4 worm cellular contexts compared by ENCODE assay signal in the genomic region with DNA sequence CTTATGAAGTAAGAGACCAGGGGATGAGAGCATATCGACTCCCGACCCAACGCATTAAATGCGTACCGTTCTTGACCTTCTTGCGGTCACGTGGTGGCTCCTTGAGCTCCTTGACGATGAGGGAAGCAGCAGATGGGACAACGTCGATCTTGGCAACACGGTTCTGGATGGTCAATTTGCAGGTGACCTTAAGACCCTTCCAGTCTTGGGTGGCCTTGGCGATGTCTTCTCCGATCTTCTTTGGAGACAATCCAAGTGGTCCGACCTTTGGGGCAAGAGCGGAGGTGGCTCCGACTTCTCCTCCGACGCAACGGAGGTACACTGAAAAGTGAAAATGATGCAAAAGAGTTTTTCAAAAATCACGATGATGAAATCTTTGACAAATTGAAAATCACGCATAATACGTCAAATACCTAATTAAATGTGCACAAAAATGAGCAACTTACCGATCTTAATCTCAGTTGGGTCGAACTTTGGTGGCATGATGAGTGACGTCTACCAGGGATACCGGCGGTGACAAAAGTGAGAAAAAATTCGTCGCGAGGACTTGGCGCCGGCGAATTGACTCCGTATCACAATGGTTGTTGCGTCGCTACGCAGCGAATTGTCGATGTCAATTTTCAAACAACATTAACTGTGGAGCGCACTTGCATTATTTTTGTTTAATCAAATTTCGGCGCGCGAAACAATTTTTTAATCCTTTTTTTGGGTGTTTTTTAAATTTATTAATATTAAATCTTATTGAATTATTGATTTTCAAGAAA.
TF ChIP-seq lines count a peak whose summit lies in the region.

Gene rpl-12, minus strand, starts transcription at position 574 of the 764 bp plus-strand sequence.

TF ChIP-seq in whole organism, L2 larva, 48 proteins besides CTCF, POLR2A, EP300 and RAD21 (continued from another document):
- TF ChIP-seq mab-5 (tag; optimal IDR thresholded peaks at IDR 0.05; lab: Kevin White, UChicago) (peak; percentile 97), ztf-4 (tag; optimal IDR thresholded peaks at IDR 0.05; lab: Kevin White, UChicago) (peak; percentile 99), snpc-4 (tag; optimal IDR thresholded peaks at IDR 0.05; lab: Kevin White, UChicago) (peak; percentile 91), blmp-1 (tag; optimal IDR thresholded peaks at IDR 0.05; lab: Kevin White, UChicago; ENCODE audit: insufficient read depth) (peak; percentile 95), nhr-11 (tag; optimal IDR thresholded peaks at IDR 0.05; lab: Kevin White, UChicago) (no peak), peb-1 (tag; optimal IDR thresholded peaks at IDR 0.05; lab: Kevin White, UChicago) (no peak), lsy-2 (tag; optimal IDR thresholded peaks at IDR 0.05; lab: Kevin White, UChicago) (peak; percentile 95 to 98), unc-62 (GFP tag; optimal IDR thresholded peaks at IDR 0.05; lab: Kevin White, UChicago) (peak; percentile 78), fos-1 (tag; optimal IDR thresholded peaks at IDR 0.05; lab: Kevin White, UChicago) (peak; percentile 97), sem-4 (tag; optimal IDR thresholded peaks at IDR 0.05; lab: Kevin White, UChicago) (peak; percentile 98), egl-27 (tag; optimal IDR thresholded peaks at IDR 0.05; lab: Kevin White, UChicago) (peak; percentile 98), sma-3 (GFP tag; optimal IDR thresholded peaks at IDR 0.05; lab: Kevin White, UChicago) (peak; percentile 99), alr-1 (tag; optimal IDR thresholded peaks at IDR 0.05; lab: Kevin White, UChicago) (peak; percentile 2), mbf-1 (tag; optimal IDR thresholded peaks at IDR 0.05; lab: Kevin White, UChicago) (peak; percentile 46), unc-39 (tag; optimal IDR thresholded peaks at IDR 0.05; lab: Kevin White, UChicago) (peak; percentile 65), nhr-77 (tag; optimal IDR thresholded peaks at IDR 0.05; lab: Kevin White, UChicago) (peak; percentile 85), Y55F3AM.14 (GFP tag; optimal IDR thresholded peaks at IDR 0.05; lab: Kevin White, UChicago) (peak; percentile 97), nhr-21 (tag; optimal IDR thresholded peaks at IDR 0.05; lab: Kevin White, UChicago) (peak; percentile 99), nhr-129 (tag; optimal IDR thresholded peaks at IDR 0.05; lab: Kevin White, UChicago) (peak; percentile 100), nhr-12 (tag; optimal IDR thresholded peaks at IDR 0.05; lab: Kevin White, UChicago) (peak; percentile 73), lin-11 (tag; optimal IDR thresholded peaks at IDR 0.05; lab: Kevin White, UChicago) (peak; percentile 99), F13H6.1 (tag; optimal IDR thresholded peaks at IDR 0.05; lab: Kevin White, UChicago) (peak; percentile 97), nhr-10 (tag; optimal IDR thresholded peaks at IDR 0.05; lab: Kevin White, UChicago) (peak; percentile 89), nhr-6 (tag; optimal IDR thresholded peaks at IDR 0.05; lab: Kevin White, UChicago) (peak; percentile 97), dmd-4 (tag; optimal IDR thresholded peaks at IDR 0.05; lab: Kevin White, UChicago) (peak; percentile 59), ZK546.5 (tag; optimal IDR thresholded peaks at IDR 0.05; lab: Kevin White, UChicago) (peak; percentile 90), unc-55 (GFP tag; optimal IDR thresholded peaks at IDR 0.05; lab: Kevin White, UChicago) (peak; percentile 100), zag-1 (tag; optimal IDR thresholded peaks at IDR 0.05; lab: Kevin White, UChicago) (peak; percentile 96), ama-1 (optimal IDR thresholded peaks at IDR 0.05; lab: Kevin White, UChicago) (peak; percentile 89)
TF ChIP-seq in whole organism, L2 larva: peak in this region for 43.

TF ChIP-seq in whole organism, L4 larva, 104 proteins besides CTCF, POLR2A, EP300 and RAD21 (continued from another document and continues in another):
- TF ChIP-seq egl-27 (tag; optimal IDR thresholded peaks at IDR 0.05; lab: Kevin White, UChicago) (no peak), nhr-76 (tag; optimal IDR thresholded peaks at IDR 0.05; lab: Kevin White, UChicago) (peak; percentile 59), ZK337.2 (GFP tag; IDR thresholded peaks at IDR 0.05; lab: Robert Waterston, UW) (no peak), F10B5.3 (tag; optimal IDR thresholded peaks at IDR 0.05; lab: Kevin White, UChicago) (peak; percentile 90), gei-8 (GFP tag; optimal IDR thresholded peaks at IDR 0.05; lab: Kevin White, UChicago) (peak; percentile 23), ZK546.5 (tag; optimal IDR thresholded peaks at IDR 0.05; lab: Kevin White, UChicago) (peak in 1 of 2 experiments; percentile 88), zfp-2 (tag; optimal IDR thresholded peaks at IDR 0.05; lab: Kevin White, UChicago) (peak; percentile 99), ceh-32 (tag; optimal IDR thresholded peaks at IDR 0.05; lab: Kevin White, UChicago; ENCODE audit: poor library complexity) (peak; percentile 68), lin-38 (GFP tag; IDR thresholded peaks at IDR 0.05; lab: Robert Waterston, UW) (peak; percentile 100), ztf-11 (tag; optimal IDR thresholded peaks at IDR 0.05; lab: Kevin White, UChicago) (no peak), mdt-29 (GFP tag; IDR thresholded peaks at IDR 0.05; lab: Robert Waterston, UW) (peak; percentile 88), nhr-28 (tag; optimal IDR thresholded peaks at IDR 0.05; lab: Kevin White, UChicago) (peak; percentile 96), R02D3.7 (tag; optimal IDR thresholded peaks at IDR 0.05; lab: Kevin White, UChicago) (no peak), lin-15B (tag; optimal IDR thresholded peaks at IDR 0.05; lab: Kevin White, UChicago) (peak; percentile 97), sdz-12 (GFP tag; optimal IDR thresholded peaks at IDR 0.05; lab: Kevin White, UChicago) (peak; percentile 46), pqm-1 (tag; optimal IDR thresholded peaks at IDR 0.05; lab: Kevin White, UChicago) (peak; percentile 49), mdl-1 (tag; optimal IDR thresholded peaks at IDR 0.05; lab: Kevin White, UChicago) (peak in 1 of 2 experiments; percentile 89), nhr-25 (tag; optimal IDR thresholded peaks at IDR 0.05; lab: Kevin White, UChicago; ENCODE audit: borderline replicate concordance, insufficient read depth) (peak; percentile 96), mep-1 (tag; optimal IDR thresholded peaks at IDR 0.05; lab: Kevin White, UChicago) (peak; percentile 99), nhr-11 (tag; optimal IDR thresholded peaks at IDR 0.05; lab: Kevin White, UChicago) (peak; percentile 99), ceh-28 (tag; optimal IDR thresholded peaks at IDR 0.05; lab: Kevin White, UChicago) (peak; percentile 16), F26F4.8 (GFP tag; conservative IDR thresholded peaks at IDR 0.05; lab: Robert Waterston, UW) (no peak), nhr-41 (GFP tag; IDR thresholded peaks at IDR 0.05; lab: Robert Waterston, UW) (peak; percentile 71), unc-62 (GFP tag; optimal IDR thresholded peaks at IDR 0.05 in 1 of 2; lab: Kevin White, UChicago) (peak; percentile 18 to 100), unc-62 (tag; optimal IDR thresholded peaks at IDR 0.05; lab: Kevin White, UChicago) (no peak), D1046.2 (GFP tag; IDR thresholded peaks at IDR 0.05; lab: Robert Waterston, UW) (peak; percentile 96), lim-7 (GFP tag; IDR thresholded peaks at IDR 0.05; lab: Robert Waterston, UW) (peak; percentile 54; the same call in 1 of the 2 replicates), dmd-6 (GFP tag; IDR thresholded peaks at IDR 0.05; lab: Robert Waterston, UW) (peak; percentile 99), saeg-2 (GFP tag; IDR thresholded peaks at IDR 0.05; lab: Robert Waterston, UW) (peak; percentile 94), php-3 (GFP tag; IDR thresholded peaks at IDR 0.05; lab: Robert Waterston, UW) (peak; percentile 93), lin-39 (tag; optimal IDR thresholded peaks at IDR 0.05; lab: Kevin White, UChicago) (peak; percentile 33)

TF ChIP-seq in whole organism, late embryonic, 69 proteins besides CTCF, POLR2A, EP300 and RAD21 (continued from another document and continues in another):
- no peak for TF ChIP-seq ceh-24 (tag; optimal IDR thresholded peaks at IDR 0.05; lab: Kevin White, UChicago)
- peak; percentile 63 for TF ChIP-seq ets-4 (tag; optimal IDR thresholded peaks at IDR 0.05; lab: Kevin White, UChicago)
- peak; percentile 94 for TF ChIP-seq ceh-18 (tag; optimal IDR thresholded peaks at IDR 0.05; lab: Kevin White, UChicago)
- no peak for TF ChIP-seq fkh-6 (tag; optimal IDR thresholded peaks at IDR 0.05; lab: Kevin White, UChicago)
- TF ChIP-seq hlh-30 (tag; optimal IDR thresholded peaks at IDR 0.05; lab: Kevin White, UChicago; ENCODE audit: insufficient read depth): peak; percentile 66
- peak; percentile 3 for TF ChIP-seq sdc-2 (tag; optimal IDR thresholded peaks at IDR 0.05; lab: Kevin White, UChicago)
- TF ChIP-seq hlh-8 (tag; optimal IDR thresholded peaks at IDR 0.05; lab: Kevin White, UChicago): peak; percentile 16
- no peak for TF ChIP-seq ahr-1 (tag; optimal IDR thresholded peaks at IDR 0.05; lab: Kevin White, UChicago)
- TF ChIP-seq unc-3 (GFP tag; conservative IDR thresholded peaks at IDR 0.05; lab: Robert Waterston, UW): no peak
- TF ChIP-seq unc-3 (tag; optimal IDR thresholded peaks at IDR 0.05; lab: Kevin White, UChicago): peak; percentile 70
- peak; percentile 33 for TF ChIP-seq pha-4 (tag; optimal IDR thresholded peaks at IDR 0.05; lab: Kevin White, UChicago)
- peak; percentile 23 for TF ChIP-seq syd-9 (tag; optimal IDR thresholded peaks at IDR 0.05; lab: Kevin White, UChicago)
- peak; percentile 75 for TF ChIP-seq pax-1 (tag; optimal IDR thresholded peaks at IDR 0.05; lab: Kevin White, UChicago)
- no peak for TF ChIP-seq npax-4 (tag; optimal IDR thresholded peaks at IDR 0.05; lab: Kevin White, UChicago)
- no peak for TF ChIP-seq zip-5 (tag; optimal IDR thresholded peaks at IDR 0.05; lab: Kevin White, UChicago)
- no peak for TF ChIP-seq Y22D7AL.16 (tag; optimal IDR thresholded peaks at IDR 0.05; lab: Kevin White, UChicago)
- no peak for TF ChIP-seq odd-2 (tag; optimal IDR thresholded peaks at IDR 0.05; lab: Kevin White, UChicago)
- no peak for TF ChIP-seq nhr-232 (tag; optimal IDR thresholded peaks at IDR 0.05; lab: Kevin White, UChicago)
- peak; percentile 52 for TF ChIP-seq fkh-10 (GFP tag; optimal IDR thresholded peaks at IDR 0.05; lab: Kevin White, UChicago)
- TF ChIP-seq ceh-14 (tag; optimal IDR thresholded peaks at IDR 0.05; lab: Kevin White, UChicago): peak; percentile 92
- peak; percentile 80 for TF ChIP-seq fax-1 (tag; optimal IDR thresholded peaks at IDR 0.05; lab: Kevin White, UChicago)
- TF ChIP-seq nfya-1 (tag; optimal IDR thresholded peaks at IDR 0.05; lab: Kevin White, UChicago): peak; percentile 92
- no peak for TF ChIP-seq K02D7.2 (tag; optimal IDR thresholded peaks at IDR 0.05; lab: Kevin White, UChicago)
- TF ChIP-seq hlh-15 (tag; optimal IDR thresholded peaks at IDR 0.05; lab: Kevin White, UChicago): no peak
- TF ChIP-seq dve-1 (tag; optimal IDR thresholded peaks at IDR 0.05; lab: Kevin White, UChicago): peak; percentile 83
- TF ChIP-seq elt-2 (tag; optimal IDR thresholded peaks at IDR 0.05; lab: Kevin White, UChicago): peak; percentile 84
- peak; percentile 24 for TF ChIP-seq lim-6 (tag; optimal IDR thresholded peaks at IDR 0.05; lab: Kevin White, UChicago)
- TF ChIP-seq unc-42 (tag; optimal IDR thresholded peaks at IDR 0.05; lab: Kevin White, UChicago): peak; percentile 100
- TF ChIP-seq pha-2 (tag; optimal IDR thresholded peaks at IDR 0.05; lab: Kevin White, UChicago): peak; percentile 62
- no peak for TF ChIP-seq sox-4 (tag; optimal IDR thresholded peaks at IDR 0.05; lab: Kevin White, UChicago)
- TF ChIP-seq pros-1 (tag; optimal IDR thresholded peaks at IDR 0.05; lab: Kevin White, UChicago): peak; percentile 73
- peak; percentile 50 for TF ChIP-seq ceh-48 (tag; optimal IDR thresholded peaks at IDR 0.05; lab: Kevin White, UChicago)
- peak; percentile 93 for TF ChIP-seq ref-2 (tag; optimal IDR thresholded peaks at IDR 0.05; lab: Kevin White, UChicago)
- no peak for TF ChIP-seq ztf-16 (tag; optimal IDR thresholded peaks at IDR 0.05; lab: Kevin White, UChicago)
- no peak for TF ChIP-seq tbx-7 (tag; optimal IDR thresholded peaks at IDR 0.05; lab: Kevin White, UChicago)

TF ChIP-seq in whole organism, mixed stage, embryonic, 35 proteins besides CTCF, POLR2A, EP300 and RAD21 (continued from another document):
- TF ChIP-seq zip-8 (tag; optimal IDR thresholded peaks at IDR 0.05; lab: Kevin White, UChicago) (peak; percentile 54), M03D4.4 (tag; optimal IDR thresholded peaks at IDR 0.05; lab: Kevin White, UChicago) (peak; percentile 74), mab-5 (tag; optimal IDR thresholded peaks at IDR 0.05; lab: Kevin White, UChicago) (peak; percentile 83), sem-2 (GFP tag; optimal IDR thresholded peaks at IDR 0.05; lab: Kevin White, UChicago) (no peak), tbx-8 (GFP tag; optimal IDR thresholded peaks at IDR 0.05; lab: Kevin White, UChicago) (peak; percentile 45), ceh-43 (GFP tag; optimal IDR thresholded peaks at IDR 0.05; lab: Kevin White, UChicago) (peak; percentile 67), unc-39 (tag; optimal IDR thresholded peaks at IDR 0.05; lab: Kevin White, UChicago) (peak; percentile 75), lin-13 (tag; optimal IDR thresholded peaks at IDR 0.05; lab: Kevin White, UChicago) (peak; percentile 96), nhr-28 (tag; optimal IDR thresholded peaks at IDR 0.05; lab: Kevin White, UChicago) (no peak), ceh-39 (tag; optimal IDR thresholded peaks at IDR 0.05; lab: Kevin White, UChicago) (peak; percentile 94)
